Fruit fly (Drosophila melanogaster): ENCODE results near the gene CG12985.

CG12985 gene

DNA sequence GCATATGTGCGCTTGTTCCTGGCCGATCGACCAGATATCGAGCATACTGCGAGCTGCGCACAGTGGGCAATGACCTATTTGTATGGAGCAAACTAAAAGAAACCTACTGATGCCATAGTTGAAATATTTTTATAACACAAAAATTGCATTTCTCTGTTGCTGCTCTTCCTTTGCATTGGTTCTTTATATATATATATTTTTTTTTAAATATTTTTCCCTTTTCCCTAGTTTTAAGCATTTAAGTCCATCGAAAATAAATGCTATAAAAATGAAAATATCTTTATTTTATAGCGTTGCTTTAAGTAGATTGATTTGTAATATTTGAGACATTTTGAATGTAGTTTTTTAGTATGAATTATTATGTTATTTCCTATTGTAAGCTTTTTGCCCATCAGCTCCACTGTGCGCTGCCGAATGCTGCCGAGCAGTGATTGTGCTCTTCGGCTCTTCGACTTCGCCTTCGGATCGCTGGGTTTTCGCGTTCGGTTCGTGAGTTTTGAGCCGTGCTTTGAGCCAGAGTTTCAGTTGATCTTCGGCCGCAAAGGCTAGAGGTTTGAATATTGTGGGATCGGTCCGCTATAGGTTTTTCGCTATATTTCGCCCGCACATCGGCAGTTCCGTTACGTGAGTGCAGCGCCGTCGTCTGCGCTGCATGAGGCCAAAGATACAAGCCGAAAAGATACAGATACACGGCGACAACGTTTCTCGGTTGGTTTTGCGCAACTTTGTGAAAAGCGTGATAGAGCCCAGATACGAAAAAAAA lies 27.6 kb downstream of the CG12985 start, which contains the start of gene CG6847 (continued):
- TF ChIP-seq tin (GFP tag; optimal IDR thresholded peaks at IDR 0.05) = peak; percentile 17
- no peak for TF ChIP-seq NK7.1 (GFP tag; optimal IDR thresholded peaks at IDR 0.05)
- peak; percentile 47; the same call in 1 of the 3 replicates for TF ChIP-seq CG6791 (GFP tag; IDR thresholded peaks at IDR 0.05; ENCODE audit: partially characterized antibody)
- TF ChIP-seq CG12299 (tag; optimal IDR thresholded peaks at IDR 0.05) = peak; percentile 50
- no peak for TF ChIP-seq CG11085 (GFP tag; IDR thresholded peaks at IDR 0.05)
- no peak for TF ChIP-seq sna (GFP tag; IDR thresholded peaks at IDR 0.05; ENCODE audit: partially characterized antibody)
- TF ChIP-seq mirr (GFP tag; optimal IDR thresholded peaks at IDR 0.05) = no peak
- peak; percentile 79 for TF ChIP-seq CG8388 (GFP tag; optimal IDR thresholded peaks at IDR 0.05)
- TF ChIP-seq CG6689 (GFP tag; IDR thresholded peaks at IDR 0.05) = peak; percentile 73
- TF ChIP-seq grau (tag; optimal IDR thresholded peaks at IDR 0.05) = peak; percentile 84
- TF ChIP-seq HLH3B (GFP tag; IDR thresholded peaks at IDR 0.05) = no peak; the same call in 1 of the 2 replicates
- TF ChIP-seq CG6683 (GFP tag; optimal IDR thresholded peaks at IDR 0.05) = no peak
- TF ChIP-seq Hmx (GFP tag; optimal IDR thresholded peaks at IDR 0.05) = peak; percentile 22
- TF ChIP-seq Dref (GFP tag; IDR thresholded peaks at IDR 0.05) = no peak
- peak; percentile 55; the same call in 2 of the 3 replicates for TF ChIP-seq CG11695 (GFP tag; IDR thresholded peaks at IDR 0.05)
- TF ChIP-seq CG18764 (GFP tag; optimal IDR thresholded peaks at IDR 0.05) = peak; percentile 27
- peak; percentile 50 for TF ChIP-seq phol (tag; optimal IDR thresholded peaks at IDR 0.05)
- TF ChIP-seq nerfin-1 (tag; optimal IDR thresholded peaks at IDR 0.05) = no peak
- no peak for TF ChIP-seq peb (GFP tag; IDR thresholded peaks at IDR 0.05)
- TF ChIP-seq B-H1 (GFP tag; IDR thresholded peaks at IDR 0.05) = no peak; the same call in 2 of the 3 replicates
- TF ChIP-seq D19B (GFP tag; optimal IDR thresholded peaks at IDR 0.05) = peak; percentile 17
- TF ChIP-seq CG3281 (GFP tag; optimal IDR thresholded peaks at IDR 0.05) = peak; percentile 41
- TF ChIP-seq pb (GFP tag; optimal IDR thresholded peaks at IDR 0.05) = no peak
- peak; percentile 79 for TF ChIP-seq CG31441 (GFP tag; IDR thresholded peaks at IDR 0.05)
- peak; percentile 69 for TF ChIP-seq CG17829 (tag; optimal IDR thresholded peaks at IDR 0.05)
- TF ChIP-seq zfh2 (GFP tag; optimal IDR thresholded peaks at IDR 0.05) = no peak
- TF ChIP-seq CG15601 (tag; optimal IDR thresholded peaks at IDR 0.05) = peak; percentile 12
- TF ChIP-seq Eip74EF (GFP tag; optimal IDR thresholded peaks at IDR 0.05) = peak in 1 of 2 experiments; percentile 85
- TF ChIP-seq PHDP (tag; optimal IDR thresholded peaks at IDR 0.05) = peak; percentile 79
- TF ChIP-seq lbe (GFP tag; optimal IDR thresholded peaks at IDR 0.05) = peak; percentile 38
- peak; percentile 38 for TF ChIP-seq ind (GFP tag; optimal IDR thresholded peaks at IDR 0.05)
- TF ChIP-seq Sox102F (GFP tag; optimal IDR thresholded peaks at IDR 0.05) = peak; percentile 77
- no peak for TF ChIP-seq Dfd (GFP tag; optimal IDR thresholded peaks at IDR 0.05)
- peak; percentile 37; the same call in 1 of the 2 replicates for TF ChIP-seq ssp (GFP tag; IDR thresholded peaks at IDR 0.05)
- TF ChIP-seq jing (GFP tag; optimal IDR thresholded peaks at IDR 0.05) = no peak
- no peak for TF ChIP-seq CG8478 (optimal IDR thresholded peaks at IDR 0.05)
- no peak for TF ChIP-seq ERR (GFP tag; optimal IDR thresholded peaks at IDR 0.05)
- TF ChIP-seq dmrt11E (tag; optimal IDR thresholded peaks at IDR 0.05) = peak; percentile 77
- TF ChIP-seq Xbp1 (GFP tag; optimal IDR thresholded peaks at IDR 0.05) = peak; percentile 72
- TF ChIP-seq CG4707 (GFP tag; optimal IDR thresholded peaks at IDR 0.05) = peak; percentile 40
- TF ChIP-seq croc (GFP tag; conservative IDR thresholded peaks at IDR 0.05) = peak; percentile 46
- peak; percentile 66; the same call in 1 of the 3 replicates for TF ChIP-seq z (GFP tag; IDR thresholded peaks at IDR 0.05)
- no peak for TF ChIP-seq bowl (GFP tag; IDR thresholded peaks at IDR 0.05)
- TF ChIP-seq Doc3 (GFP tag; IDR thresholded peaks at IDR 0.05; ENCODE audit: partially characterized antibody) = no peak
- TF ChIP-seq CG12744 (GFP tag; optimal IDR thresholded peaks at IDR 0.05) = no peak
- TF ChIP-seq CG32772 (GFP tag; IDR thresholded peaks at IDR 0.05) = 0 out of 2 replicates have a peak, but pooled peaks have one; percentile 47
- no peak for TF ChIP-seq Taf1 (GFP tag; IDR thresholded peaks at IDR 0.05)
- no peak for TF ChIP-seq fu2 (GFP tag; optimal IDR thresholded peaks at IDR 0.05)
- TF ChIP-seq CG6654 (GFP tag; optimal IDR thresholded peaks at IDR 0.05) = no peak
- TF ChIP-seq otp (GFP tag; IDR thresholded peaks at IDR 0.05) = no peak

Measured in whole organism, embryonic.